Fruit fly (Drosophila melanogaster) whole organism, embryonic: ENCODE measurements around the gene Cow.

Source experiments
- Atf6 ChIP-seq: fragments of 200-800 bp; sonication (Bioruptor generic); IDR thresholded peaks from 2 replicates; pipeline ENCODE4 v1.3.6; 2022; ENCODE audit warnings: missing biosample characterization, missing genetic modification characterization
- CG10147 ChIP-seq: fragments of 200-800 bp; sonication (Bioruptor generic); optimal IDR thresholded peaks from 2 replicates; lab custom pipeline; 2019; ENCODE audit warnings: missing biosample characterization, mild to moderate bottlenecking, missing genetic modification characterization, moderate library complexity
- CG10431 ChIP-seq: fragments of 200-800 bp; sonication (Bioruptor generic); optimal IDR thresholded peaks from 3 replicates; lab custom pipeline; 2018; ENCODE audit warnings: missing biosample characterization, mild to moderate bottlenecking, missing genetic modification characterization
- CG11247 ChIP-seq: fragments of 200-800 bp; sonication (Bioruptor generic); IDR thresholded peaks from 2 replicates; pipeline ENCODE4 v1.3.6; 2022; ENCODE audit warnings: missing biosample characterization, missing genetic modification characterization
- CG12219 ChIP-seq: fragments of 200-800 bp; sonication (Bioruptor generic); optimal IDR thresholded peaks from 3 replicates; lab custom pipeline; 2018; ENCODE audit warnings: missing biosample characterization, mild to moderate bottlenecking, missing genetic modification characterization
- CG12391 ChIP-seq: fragments of 200-800 bp; sonication (Bioruptor generic); optimal IDR thresholded peaks from 3 replicates; lab custom pipeline; 2018; ENCODE audit warnings: missing biosample characterization, mild to moderate bottlenecking, missing genetic modification characterization, moderate library complexity
- CG15479 ChIP-seq: fragments of 200-800 bp; sonication (Bioruptor generic); optimal IDR thresholded peaks from 3 replicates; lab custom pipeline; 2019; ENCODE audit warnings: missing biosample characterization, mild to moderate bottlenecking, missing genetic modification characterization, moderate library complexity
- CG18619 ChIP-seq: fragments of 200-800 bp; sonication (Bioruptor generic); optimal IDR thresholded peaks from 3 replicates; lab custom pipeline; 2017; ENCODE audit warnings: missing biosample characterization, mild to moderate bottlenecking, missing genetic modification characterization
- CG2678 ChIP-seq: fragments of 200-800 bp; sonication (Bioruptor generic); optimal IDR thresholded peaks from 3 replicates; lab custom pipeline; 2019; ENCODE audit warnings: missing biosample characterization, mild to moderate bottlenecking, missing genetic modification characterization, moderate library complexity
- CG2889 ChIP-seq: fragments of 200-800 bp; sonication (Bioruptor generic); IDR thresholded peaks from 3 replicates; pipeline ENCODE4 v1.3.6; 2022; ENCODE audit warnings: missing biosample characterization, missing genetic modification characterization
- CG30020 ChIP-seq: fragments of 200-800 bp; optimal IDR thresholded peaks from 2 replicates; lab custom pipeline; 2019; ENCODE audit warnings: missing biosample characterization, mild to moderate bottlenecking, missing genetic modification characterization, moderate library complexity
- CG30431 ChIP-seq: fragments of 200-800 bp; sonication (Bioruptor generic); optimal IDR thresholded peaks from 2 replicates; lab custom pipeline; 2017; ENCODE audit warnings: missing biosample characterization, missing genetic modification characterization
- CG3065 ChIP-seq: fragments of 200-800 bp; sonication (Bioruptor generic); optimal IDR thresholded peaks from 2 replicates; lab custom pipeline; 2016; ENCODE audit warnings: missing biosample characterization, missing genetic modification characterization
- CG32532 ChIP-seq: fragments of 200-800 bp; sonication (Bioruptor generic); IDR thresholded peaks from 2 replicates; pipeline ENCODE4 v1.3.6; 2022; ENCODE audit warnings: missing biosample characterization, missing genetic modification characterization
- CG3838 ChIP-seq: fragments of 200-800 bp; sonication (Bioruptor generic); optimal IDR thresholded peaks from 3 replicates; lab custom pipeline; 2016; ENCODE audit warnings: missing biosample characterization, missing genetic modification characterization
- CG4820 ChIP-seq: fragments of 200-800 bp; sonication (Bioruptor generic); optimal IDR thresholded peaks from 3 replicates; lab custom pipeline; 2016; ENCODE audit warnings: missing biosample characterization, missing genetic modification characterization
- CG5180 ChIP-seq: fragments of 200-800 bp; sonication (Bioruptor generic); optimal IDR thresholded peaks from 3 replicates; lab custom pipeline; 2017; ENCODE audit warnings: missing biosample characterization, missing genetic modification characterization, mild to moderate bottlenecking, moderate library complexity, missing genetic modification reagents
- CG6254 ChIP-seq: fragments of 200-800 bp; sonication (Bioruptor generic); optimal IDR thresholded peaks from 3 replicates; lab custom pipeline; 2017; ENCODE audit warnings: mild to moderate bottlenecking, missing biosample characterization, missing genetic modification reagents, missing genetic modification characterization
- CG6791 ChIP-seq: fragments of 200-800 bp; sonication (Bioruptor generic); IDR thresholded peaks from 3 replicates; pipeline ENCODE4 v1.3.6; 2022; ENCODE audit warnings: missing biosample characterization, missing genetic modification characterization; ENCODE audit not compliant: partially characterized antibody
- CG7271 ChIP-seq: fragments of 200-800 bp; sonication (Bioruptor generic); optimal IDR thresholded peaks from 2 replicates; lab custom pipeline; 2018; ENCODE audit warnings: missing biosample characterization, mild to moderate bottlenecking, missing genetic modification characterization, moderate library complexity
- CkIIα-i1 ChIP-seq: fragments of 200-800 bp; sonication (Bioruptor generic); IDR thresholded peaks from 2 replicates; pipeline ENCODE4 v1.3.6; 2022; ENCODE audit warnings: missing biosample characterization, missing genetic modification characterization
- Deaf1 ChIP-seq: fragments of 200-800 bp; optimal IDR thresholded peaks from 3 replicates; lab custom pipeline; 2019; ENCODE audit warnings: missing biosample characterization, mild to moderate bottlenecking, missing genetic modification characterization, moderate library complexity
- GATAe ChIP-seq: fragments of 200-800 bp; sonication (Bioruptor generic); conservative IDR thresholded peaks from 2 replicates; pipeline ENCODE4 v1.3.6; 2022; ENCODE audit warnings: missing biosample characterization, missing genetic modification characterization
- HLH3B ChIP-seq: fragments of 200-800 bp; sonication (Bioruptor generic); IDR thresholded peaks from 2 replicates; pipeline ENCODE4 v1.3.6; 2022; ENCODE audit warnings: missing biosample characterization, missing genetic modification characterization
- Hmr ChIP-seq: fragments of 200-800 bp; sonication (Bioruptor generic); optimal IDR thresholded peaks from 3 replicates; lab custom pipeline; 2017; ENCODE audit warnings: mild to moderate bottlenecking, missing biosample characterization, missing genetic modification reagents, missing genetic modification characterization
- Jarid2 ChIP-seq: fragments of 200-800 bp; sonication (Bioruptor generic); optimal IDR thresholded peaks from 3 replicates; lab custom pipeline; 2017; ENCODE audit warnings: mild to moderate bottlenecking, missing biosample characterization, missing genetic modification reagents, missing genetic modification characterization
- NFAT ChIP-seq: fragments of 200-800 bp; sonication (Bioruptor generic); IDR thresholded peaks from 2 replicates; pipeline ENCODE4 v1.3.6; 2022; ENCODE audit warnings: missing biosample characterization, missing genetic modification characterization
- Nf-YA ChIP-seq: fragments of 200-800 bp; sonication (Bioruptor generic); IDR thresholded peaks from 2 replicates; pipeline ENCODE4 v1.3.6; 2022; ENCODE audit warnings: missing biosample characterization, missing genetic modification characterization
- Oaz ChIP-seq: fragments of 200-800 bp; sonication (Bioruptor generic); IDR thresholded peaks from 2 replicates; pipeline ENCODE4 v1.3.6; 2022; ENCODE audit warnings: missing biosample characterization, missing genetic modification characterization
- Optix ChIP-seq: fragments of 200-800 bp; sonication (Bioruptor generic); IDR thresholded peaks from 3 replicates; pipeline ENCODE4 v1.3.6; 2022; ENCODE audit warnings: missing biosample characterization, missing genetic modification characterization
- Ravus ChIP-seq: fragments of 200-800 bp; sonication (Bioruptor generic); IDR thresholded peaks from 2 replicates; pipeline ENCODE4 v1.3.6; 2022; ENCODE audit warnings: missing biosample characterization, missing genetic modification characterization
- Usf ChIP-seq: fragments of 200-800 bp; sonication (Bioruptor generic); optimal IDR thresholded peaks from 2 replicates; lab custom pipeline; 2017; ENCODE audit warnings: missing genotype, missing biosample characterization, missing genetic modification characterization
- ara ChIP-seq: fragments of 200-800 bp; sonication (Bioruptor generic); IDR thresholded peaks from 2 replicates; pipeline ENCODE4 v1.3.6; 2022; ENCODE audit warnings: missing biosample characterization, missing genetic modification characterization
- ato ChIP-seq: fragments of 200-800 bp; sonication (Bioruptor generic); IDR thresholded peaks from 2 replicates; pipeline ENCODE4 v1.3.6; 2022; ENCODE audit warnings: missing biosample characterization, missing genetic modification characterization; ENCODE audit not compliant: partially characterized antibody
- cad ChIP-seq: fragments of >200 bp; optimal IDR thresholded peaks from 2 replicates; lab custom pipeline; 2017; ENCODE audit warnings: missing biosample characterization, missing genetic modification characterization
- chm ChIP-seq: fragments of 200-800 bp; sonication (Bioruptor generic); IDR thresholded peaks from 2 replicates; pipeline ENCODE4 v1.3.6; 2022; ENCODE audit warnings: missing biosample characterization, missing genetic modification characterization
- dysf ChIP-seq: fragments of 200-800 bp; sonication (Bioruptor generic); IDR thresholded peaks from 3 replicates; pipeline ENCODE4 v1.3.6; 2022; ENCODE audit warnings: missing biosample characterization, missing genetic modification characterization
- esg ChIP-seq: fragments of 200-800 bp; sonication (Bioruptor generic); conservative IDR thresholded peaks from 2 replicates; pipeline ENCODE4 v1.3.6; 2022; ENCODE audit warnings: missing biosample characterization, missing genetic modification characterization
- gce ChIP-seq: fragments of 200-800 bp; sonication (Bioruptor generic); IDR thresholded peaks from 3 replicates; pipeline ENCODE4 v1.3.6; 2022; ENCODE audit warnings: missing biosample characterization, missing genetic modification characterization
- hth ChIP-seq: fragments of >200 bp; optimal IDR thresholded peaks from 2 replicates; lab custom pipeline; 2017; ENCODE audit warnings: inconsistent platforms
- pnt ChIP-seq: fragments of 200-800 bp; sonication (Bioruptor generic); optimal IDR thresholded peaks from 3 replicates; lab custom pipeline; 2016; ENCODE audit warnings: missing biosample characterization, missing genetic modification characterization
- psq ChIP-seq: fragments of 200-800 bp; sonication (Bioruptor generic); optimal IDR thresholded peaks from 2 replicates; lab custom pipeline; 2017; ENCODE audit warnings: missing biosample characterization, missing genetic modification characterization
- sim ChIP-seq: fragments of 200-800 bp; sonication (Bioruptor generic); IDR thresholded peaks from 2 replicates; pipeline ENCODE4 v1.3.6; 2022; ENCODE audit warnings: missing biosample characterization, missing genetic modification characterization
- sisA ChIP-seq: fragments of 200-800 bp; sonication (Bioruptor generic); IDR thresholded peaks from 2 replicates; pipeline ENCODE4 v1.3.6; 2022; ENCODE audit warnings: missing biosample characterization, missing genetic modification characterization
- so ChIP-seq: fragments of 200-800 bp; sonication (Bioruptor generic); IDR thresholded peaks from 3 replicates; pipeline ENCODE4 v1.3.6; 2022; ENCODE audit warnings: missing biosample characterization, missing genetic modification characterization
- sug ChIP-seq: fragments of 200-800 bp; optimal IDR thresholded peaks from 2 replicates; lab custom pipeline; 2019; ENCODE audit warnings: missing biosample characterization, mild to moderate bottlenecking, missing genetic modification characterization, moderate library complexity
- tll ChIP-seq, 2 experiments: fragments of 200-800 bp in 1 of 2; fragments of >200 bp in 1 of 2; sonication (Bioruptor generic) in 1 of 2; optimal IDR thresholded peaks; 2 replicates each; lab custom pipeline; 2017 to 2019; ENCODE audit warnings: missing biosample characterization in 2 of 2, missing genetic modification characterization in 2 of 2, mild to moderate bottlenecking in 1 of 2, moderate library complexity in 1 of 2
- unpg ChIP-seq: fragments of 200-800 bp; sonication (Bioruptor generic); optimal IDR thresholded peaks from 3 replicates; lab custom pipeline; 2018; ENCODE audit warnings: missing biosample characterization, mild to moderate bottlenecking, missing genetic modification characterization, moderate library complexity
- wor ChIP-seq: fragments of 200-800 bp; sonication (Bioruptor generic); IDR thresholded peaks from 2 replicates; pipeline ENCODE4 v1.3.6; 2022; ENCODE audit warnings: missing biosample characterization, missing genetic modification characterization

Cow gene

DNA sequence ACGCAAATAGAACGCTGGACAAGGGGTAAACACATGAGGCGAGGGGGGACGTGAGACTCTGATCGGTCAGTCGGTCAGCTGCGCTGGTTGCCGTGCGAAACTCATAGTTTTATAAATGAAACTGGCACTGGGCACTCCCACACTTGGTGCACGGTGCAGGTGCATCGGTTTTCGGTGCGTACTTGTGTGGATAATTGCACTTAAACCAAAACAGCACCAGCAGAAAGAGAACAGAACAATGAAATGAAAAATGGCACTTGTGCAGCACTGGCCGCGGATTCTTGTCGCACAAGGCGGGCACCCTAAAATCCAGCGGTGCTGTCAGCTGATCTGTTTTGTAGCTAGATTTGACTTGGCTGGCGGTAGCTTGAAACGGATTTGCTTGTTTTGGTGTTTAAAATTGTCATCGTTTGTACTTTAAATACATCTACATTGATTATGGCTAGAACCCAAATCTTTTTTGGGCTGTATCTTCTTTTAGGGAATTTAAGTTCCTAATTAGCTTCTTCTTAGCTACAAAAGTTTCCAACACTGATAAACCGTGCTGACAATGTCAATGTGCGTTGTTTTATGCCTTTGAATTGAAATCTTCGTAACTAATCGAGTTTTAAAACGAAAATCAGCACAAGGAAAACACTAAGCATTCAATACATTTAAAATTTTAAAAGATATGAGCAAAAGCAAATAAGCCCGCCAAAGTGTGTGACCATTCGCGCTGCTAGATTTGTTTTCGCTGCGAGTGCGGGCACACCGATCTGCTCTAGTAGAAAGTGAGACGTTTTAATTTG, 5.3 kb upstream of the Cow start, which contains the start of the genes Rassf and CenB1A (continued):
- TF ChIP-seq CG6254 (GFP tag; lab: Kevin White, UChicago) (no peak), Nf-YA (GFP tag; lab: Robert Waterston, UW) (no peak), Atf6 (GFP tag; lab: Robert Waterston, UW) (no peak), CG30020 (tag; lab: Kevin White, UChicago) (peak; percentile 25), chm (GFP tag; lab: Robert Waterston, UW) (no peak), Deaf1 (tag; lab: Kevin White, UChicago) (peak; percentile 15), hth (lab: Kevin White, UChicago) (no peak), Optix (no peak), CG12391 (peak; percentile 62), ara (GFP tag; lab: Robert Waterston, UW) (peak; percentile 11; the same call in 1 of the 2 replicates), esg (no peak; the same call in 1 of the 2 replicates), Jarid2 (GFP tag; lab: Kevin White, UChicago) (no peak), HLH3B (peak; percentile 38; the same call in 1 of the 2 replicates), CG3065 (GFP tag; lab: Kevin White, UChicago) (no peak), ato (GFP tag; lab: Robert Waterston, UW) (no peak), CG10431 (GFP tag; lab: Kevin White, UChicago) (no peak), tll (GFP tag; optimal IDR thresholded peaks at IDR 0.05; lab: Kevin White, UChicago) (peak in 1 of 2 experiments; percentile 84), sug (tag; lab: Kevin White, UChicago) (peak; percentile 32), CG4820 (GFP tag; lab: Kevin White, UChicago) (peak; percentile 47), CG5180 (GFP tag; lab: Kevin White, UChicago) (no peak), CG30431 (GFP tag; lab: Kevin White, UChicago) (no peak), CG2678 (tag; lab: Kevin White, UChicago) (peak; percentile 33), CG18619 (peak; percentile 48), Ravus (no peak; the same call in 1 of the 2 replicates), gce (GFP tag; lab: Robert Waterston, UW) (no peak), CG12219 (GFP tag; lab: Kevin White, UChicago) (no peak), psq (GFP tag; lab: Kevin White, UChicago) (peak; percentile 25), CG15479 (GFP tag; lab: Kevin White, UChicago) (no peak), Usf (GFP tag; lab: Kevin White, UChicago) (no peak), dysf (GFP tag; lab: Robert Waterston, UW) (peak; percentile 41; the same call in 1 of the 3 replicates), CG6791 (GFP tag; lab: Robert Waterston, UW) (no peak), CG2889 (GFP tag; lab: Robert Waterston, UW) (peak; percentile 9; the same call in 1 of the 3 replicates), CG10147 (GFP tag; lab: Kevin White, UChicago) (no peak), CkIIα-i1 (GFP tag; lab: Robert Waterston, UW) (no peak), CG3838 (no peak), pnt (GFP tag; lab: Kevin White, UChicago) (peak; percentile 54), cad (GFP tag; lab: Kevin White, UChicago) (no peak), so (GFP tag; lab: Robert Waterston, UW) (no peak), sisA (GFP tag; lab: Robert Waterston, UW) (peak; percentile 37; the same call in 1 of the 2 replicates), CG7271 (tag; lab: Kevin White, UChicago) (peak; percentile 5), sim (GFP tag; lab: Robert Waterston, UW) (no peak), GATAe (GFP tag; lab: Robert Waterston, UW) (no peak), NFAT (peak; percentile 17; the same call in 1 of the 2 replicates), unpg (GFP tag; lab: Kevin White, UChicago) (no peak), CG11247 (GFP tag; lab: Robert Waterston, UW) (0 out of 2 replicates have a peak, but pooled peaks have one; percentile 21), Hmr (peak; percentile 3), CG32532 (GFP tag; lab: Robert Waterston, UW) (peak; percentile 27; the same call in 1 of the 2 replicates), wor (GFP tag; lab: Robert Waterston, UW) (no peak), Oaz (GFP tag; lab: Robert Waterston, UW) (0 out of 2 replicates have a peak, but pooled peaks have one; percentile 28)
